Worm (Caenorhabditis elegans): ENCODE data around the gene dlat-2.
A peak's percentile ranks its signal among the peaks of the same experiment; 100 is the strongest.

Gene dlat-2

DNA sequence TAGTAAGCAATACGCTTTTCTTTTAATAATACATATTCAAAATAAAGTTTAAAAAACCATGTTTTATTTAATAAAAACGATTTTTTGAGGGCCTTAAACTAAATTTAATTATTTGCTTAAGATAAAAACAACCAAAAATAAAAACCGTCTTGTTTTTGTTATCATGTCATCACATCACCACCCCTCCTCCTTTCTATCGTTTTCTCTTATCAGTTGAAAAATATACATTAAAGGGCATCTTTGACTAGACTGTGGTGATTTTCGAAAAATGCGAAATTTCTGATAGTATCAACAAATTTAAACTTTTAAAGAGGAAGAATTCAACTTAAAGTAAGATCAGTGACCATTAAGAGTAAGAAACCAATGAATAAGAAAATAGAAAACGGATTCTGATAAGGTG lies 25.7 kb downstream of the dlat-2 start (continued):
- TF ChIP-seq dmd-8 (GFP tag; IDR thresholded peaks at IDR 0.05), result no peak
- TF ChIP-seq mxl-2 (GFP tag; conservative IDR thresholded peaks at IDR 0.05), result no peak
- TF ChIP-seq ztf-11 (tag; optimal IDR thresholded peaks at IDR 0.05), result no peak
- TF ChIP-seq nhr-10 (tag; optimal IDR thresholded peaks at IDR 0.05), result no peak
- TF ChIP-seq dve-1 (tag; optimal IDR thresholded peaks at IDR 0.05; ENCODE audit: insufficient read depth), result peak; percentile 55
- no peak for TF ChIP-seq nhr-76 (tag; optimal IDR thresholded peaks at IDR 0.05)
- no peak for TF ChIP-seq skn-1 (tag; optimal IDR thresholded peaks at IDR 0.05)
- TF ChIP-seq madf-5 (GFP tag; IDR thresholded peaks at IDR 0.05), result no peak
- no peak for TF ChIP-seq hlh-30 (tag; optimal IDR thresholded peaks at IDR 0.05; ENCODE audit: insufficient read depth)
- TF ChIP-seq ces-1 (GFP tag; optimal IDR thresholded peaks at IDR 0.05), result no peak
- TF ChIP-seq nhr-77 (tag; optimal IDR thresholded peaks at IDR 0.05), result peak; percentile 60
- peak; percentile 73 for TF ChIP-seq ztf-7 (tag; optimal IDR thresholded peaks at IDR 0.05)
- TF ChIP-seq pqm-1 (tag; optimal IDR thresholded peaks at IDR 0.05), result peak; percentile 9
- no peak for TF ChIP-seq lin-13 (GFP tag; optimal IDR thresholded peaks at IDR 0.05)
- no peak for TF ChIP-seq set-16 (GFP tag; IDR thresholded peaks at IDR 0.05)
- no peak for TF ChIP-seq dmd-9 (GFP tag; IDR thresholded peaks at IDR 0.05)
- no peak for TF ChIP-seq nhr-11 (tag; optimal IDR thresholded peaks at IDR 0.05)

DNA sequence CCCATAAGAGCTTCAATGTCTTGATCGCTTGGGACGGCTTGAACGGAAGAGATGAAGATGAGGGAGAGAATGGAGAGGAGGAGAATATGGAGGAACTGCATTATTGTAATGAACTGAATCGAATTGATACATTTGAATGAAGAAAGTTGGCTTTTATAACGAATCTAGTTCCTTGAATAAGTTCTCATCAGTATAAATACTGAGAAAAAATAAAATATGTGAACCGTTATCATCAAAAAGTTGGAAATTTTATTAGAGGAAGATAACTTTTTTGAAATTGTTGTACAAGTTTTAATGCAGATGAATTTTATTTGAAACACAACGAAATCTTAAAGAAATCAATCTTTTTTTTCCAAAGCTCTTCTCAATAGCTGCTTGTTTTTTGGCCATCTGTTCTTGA lies 26.6 kb downstream of the dlat-2 start, which contains the start of gene T02D1.7:
T02D1.7 (minus strand) TSS at position 101 of the 400 bp plus-strand sequence.
- TF ChIP-seq daf-12 (tag; optimal IDR thresholded peaks at IDR 0.05) (no peak), dve-1 (tag; optimal IDR thresholded peaks at IDR 0.05; ENCODE audit: insufficient read depth) (no peak), ceh-62 (tag; optimal IDR thresholded peaks at IDR 0.05) (no peak), lir-3 (tag; optimal IDR thresholded peaks at IDR 0.05) (no peak), ama-1 (optimal IDR thresholded peaks at IDR 0.05) (no peak), nhr-41 (GFP tag; IDR thresholded peaks at IDR 0.05) (no peak), egl-43 (GFP tag; IDR thresholded peaks at IDR 0.05) (no peak), lin-38 (GFP tag; IDR thresholded peaks at IDR 0.05) (no peak), ztf-7 (tag; optimal IDR thresholded peaks at IDR 0.05) (no peak), php-3 (GFP tag; IDR thresholded peaks at IDR 0.05) (no peak), zfp-3 (GFP tag; conservative IDR thresholded peaks at IDR 0.05) (no peak), tra-1 (GFP tag; IDR thresholded peaks at IDR 0.05) (no peak), mxl-2 (GFP tag; conservative IDR thresholded peaks at IDR 0.05) (no peak), ceh-44 (GFP tag; IDR thresholded peaks at IDR 0.05) (no peak), nhr-28 (tag; optimal IDR thresholded peaks at IDR 0.05) (no peak)

DNA sequence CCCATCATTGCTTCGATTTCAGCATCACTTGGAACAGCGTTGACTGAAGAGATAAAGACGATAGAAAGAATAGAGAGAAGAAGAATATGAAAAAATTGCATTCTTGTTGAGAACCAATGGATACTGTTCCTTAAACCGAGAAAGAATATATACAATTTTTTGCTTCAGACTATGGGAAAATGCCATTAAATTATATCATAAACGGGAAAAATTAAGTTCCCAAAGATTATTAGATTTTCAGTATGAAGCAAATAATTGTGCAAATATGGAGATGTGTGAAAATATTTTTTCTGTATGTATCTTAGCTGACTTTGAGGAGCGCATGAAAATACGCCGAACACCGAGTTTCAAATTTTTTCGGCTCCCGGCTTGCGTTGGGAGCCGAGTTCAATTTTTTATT lies 27.1 kb downstream of the dlat-2 start, which contains the start of gene T02D1.9:
T02D1.9 (minus strand) TSS at position 101 of the 400 bp plus-strand sequence.
- TF ChIP-seq lsy-2 (tag; optimal IDR thresholded peaks at IDR 0.05) (no peak), aha-1 (tag) (peak; percentile 26)

DNA sequence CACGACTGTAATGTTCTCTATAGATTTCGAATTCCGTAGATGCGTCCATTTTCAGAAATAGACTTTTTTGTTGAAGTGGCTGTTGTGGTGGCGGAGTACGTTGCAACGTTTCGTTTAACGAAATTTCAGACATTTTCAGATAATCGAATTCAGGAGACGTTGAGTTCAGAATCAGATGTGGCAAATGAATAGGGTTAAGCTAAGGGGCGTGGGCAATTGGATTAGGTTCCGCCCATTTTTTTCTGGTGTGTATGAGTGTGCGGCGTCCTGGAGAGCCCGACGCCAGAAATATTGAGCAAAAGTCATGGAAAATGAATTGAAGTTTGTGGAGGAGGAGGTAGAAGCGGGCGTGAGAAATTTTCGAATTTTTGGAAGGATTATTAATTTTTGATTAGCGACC lies 32.9 kb downstream of the dlat-2 start:
- TF ChIP-seq unc-62 (GFP tag; optimal IDR thresholded peaks at IDR 0.05 in 1 of 2) (peak in 1 of 2 experiments; percentile 90), unc-62 (tag; optimal IDR thresholded peaks at IDR 0.05) (no peak), lsy-2 (tag; optimal IDR thresholded peaks at IDR 0.05) (no peak), daf-16 (GFP tag; optimal IDR thresholded peaks at IDR 0.05) (no peak), daf-16 (tag; optimal IDR thresholded peaks at IDR 0.05) (no peak)

DNA sequence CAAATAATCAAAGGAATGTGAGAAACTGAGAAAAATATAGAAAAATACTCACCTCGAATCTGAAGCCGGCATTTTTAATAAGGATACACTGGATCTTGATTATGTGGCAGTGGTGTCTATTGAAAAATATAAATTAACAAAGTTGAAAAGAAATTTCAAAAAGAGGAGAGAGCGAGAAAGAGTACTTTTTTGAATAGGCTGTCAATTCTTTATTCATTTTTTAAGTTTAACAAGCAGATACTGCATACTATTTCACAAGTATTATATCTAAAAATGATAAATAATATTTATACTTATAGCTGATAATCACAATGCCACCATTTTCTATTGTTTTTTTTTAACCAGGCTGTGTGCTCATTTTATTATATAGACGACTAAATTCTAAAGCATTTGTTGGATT lies 37.3 kb downstream of the dlat-2 start, which contains the start of gene npr-26:
npr-26 (minus strand) TSS at position 101 of the 400 bp plus-strand sequence.
- TF ChIP-seq php-3 (GFP tag; IDR thresholded peaks at IDR 0.05), result no peak
- TF ChIP-seq D1046.2 (GFP tag; IDR thresholded peaks at IDR 0.05), result no peak
- no peak for TF ChIP-seq hlh-30 (tag; optimal IDR thresholded peaks at IDR 0.05; ENCODE audit: insufficient read depth)
- no peak for TF ChIP-seq lin-38 (GFP tag; IDR thresholded peaks at IDR 0.05)
- no peak for TF ChIP-seq zip-11 (GFP tag; IDR thresholded peaks at IDR 0.05)
- no peak for TF ChIP-seq dmd-9 (GFP tag; IDR thresholded peaks at IDR 0.05)
- no peak for TF ChIP-seq lin-39 (tag; optimal IDR thresholded peaks at IDR 0.05)
- TF ChIP-seq mxl-2 (GFP tag; conservative IDR thresholded peaks at IDR 0.05), result no peak
- TF ChIP-seq lin-15B (tag; optimal IDR thresholded peaks at IDR 0.05), result no peak
- TF ChIP-seq mdl-1 (tag; optimal IDR thresholded peaks at IDR 0.05), result no peak
- TF ChIP-seq daf-19 (GFP tag; conservative IDR thresholded peaks at IDR 0.05), result no peak
- no peak for TF ChIP-seq egl-43 (GFP tag; IDR thresholded peaks at IDR 0.05)
- TF ChIP-seq ces-1 (GFP tag; optimal IDR thresholded peaks at IDR 0.05), result no peak
